Worm (Caenorhabditis elegans) whole organism, young adult: Measurements from ENCODE around the gene nhr-143.

Source experiments
- F10E7.11 ChIP-seq: sonication (generic microtip); optimal IDR thresholded peaks from 2 replicates; lab custom pipeline; 2017; ENCODE audit warnings: mild to moderate bottlenecking, missing genetic modification characterization, moderate library complexity, missing compliant biosample characterization
- F37B4.10 ChIP-seq: fragments of 200-800 bp; sonication (Bioruptor generic); IDR thresholded peaks from 2 replicates; pipeline ENCODE4 v1.3.6; 2022; ENCODE audit warnings: missing genetic modification characterization, missing compliant biosample characterization
- K11D2.4 ChIP-seq: fragments of 200-800 bp; sonication (Bioruptor generic); IDR thresholded peaks from 2 replicates; pipeline ENCODE4 v1.3.6; 2022; ENCODE audit warnings: missing genetic modification reagents, missing genetic modification characterization, missing compliant biosample characterization
- Y67H2A.10 ChIP-seq: fragments of 200-800 bp; sonication (Bioruptor generic); conservative IDR thresholded peaks from 2 replicates; pipeline ENCODE4 v1.3.6; 2022; ENCODE audit warnings: missing genetic modification reagents, missing genetic modification characterization, missing compliant biosample characterization
- ZK185.1 ChIP-seq: sonication (generic microtip); optimal IDR thresholded peaks from 2 replicates; lab custom pipeline; 2016; ENCODE audit warnings: mild to moderate bottlenecking, missing genetic modification characterization, missing compliant biosample characterization; ENCODE audit not compliant: poor library complexity, severe bottlenecking
- atf-7 ChIP-seq: sonication (generic microtip); optimal IDR thresholded peaks from 2 replicates; lab custom pipeline; 2017; ENCODE audit warnings: mild to moderate bottlenecking, missing genetic modification characterization, missing compliant biosample characterization
- attf-6 ChIP-seq: fragments of 200-800 bp; sonication (Bioruptor generic); IDR thresholded peaks from 2 replicates; pipeline ENCODE4 v1.3.6; 2022; ENCODE audit warnings: missing genetic modification reagents, missing genetic modification characterization, missing compliant biosample characterization
- ceh-40 ChIP-seq: fragments of 200-800 bp; sonication (Bioruptor generic); IDR thresholded peaks from 2 replicates; pipeline ENCODE4 v1.3.6; 2022; ENCODE audit warnings: missing genetic modification characterization, missing compliant biosample characterization
- dpff-1 ChIP-seq: sonication (generic microtip); optimal IDR thresholded peaks from 2 replicates; lab custom pipeline; 2017; ENCODE audit warnings: mild to moderate bottlenecking, missing genetic modification characterization, missing compliant biosample characterization
- dpl-1 ChIP-seq: fragments of 150-350 bp; optimal IDR thresholded peaks from 2 replicates; lab custom pipeline; 2014; ENCODE audit warnings: missing biosample characterization, missing genetic modification reagents, missing genetic modification characterization
- ets-4 ChIP-seq: fragments of 200-800 bp; sonication (Bioruptor generic); optimal IDR thresholded peaks from 2 replicates; lab custom pipeline; 2018; ENCODE audit warnings: mild to moderate bottlenecking, missing genetic modification characterization, missing compliant biosample characterization
- gei-17 ChIP-seq: fragments of 200-800 bp; sonication (Bioruptor generic); optimal IDR thresholded peaks from 2 replicates; lab custom pipeline; 2018; ENCODE audit warnings: mild to moderate bottlenecking, missing genetic modification characterization, missing compliant biosample characterization
- him-1 ChIP-seq: sonication (generic microtip); optimal IDR thresholded peaks from 2 replicates; lab custom pipeline; 2016; ENCODE audit warnings: missing genotype, missing genetic modification reagents, missing genetic modification characterization, missing compliant biosample characterization
- hlh-12 ChIP-seq: sonication (generic microtip); optimal IDR thresholded peaks from 2 replicates; lab custom pipeline; 2016; ENCODE audit warnings: missing genetic modification characterization, missing compliant biosample characterization
- hmg-1.2 ChIP-seq: fragments of 200-800 bp; sonication (Bioruptor generic); IDR thresholded peaks from 2 replicates; pipeline ENCODE4 v1.3.6; 2022; ENCODE audit warnings: missing genetic modification reagents, missing genetic modification characterization, missing compliant biosample characterization
- hsf-1 ChIP-seq: fragments of 200-800 bp; sonication (Bioruptor generic); IDR thresholded peaks from 2 replicates; pipeline ENCODE4 v1.3.6; 2022; ENCODE audit warnings: missing genetic modification reagents, missing genetic modification characterization, missing compliant biosample characterization
- let-607 ChIP-seq, 2 experiments: fragments of 200-800 bp in 1 of 2; sonication (Bioruptor generic) in 1 of 2; sonication (generic microtip) in 1 of 2; optimal IDR thresholded peaks; 2 replicates each; lab custom pipeline; 2016 to 2018; ENCODE audit warnings: mild to moderate bottlenecking in 2 of 2, missing compliant biosample characterization in 2 of 2, missing genetic modification characterization in 2 of 2, moderate library complexity in 2 of 2, missing genotype in 1 of 2
- lin-26 ChIP-seq: fragments of 200-800 bp; sonication (Bioruptor generic); IDR thresholded peaks from 2 replicates; pipeline ENCODE4 v1.3.6; 2022; ENCODE audit warnings: missing genetic modification reagents, missing genetic modification characterization, missing compliant biosample characterization
- lin-35 ChIP-seq, 3 experiments: fragments of 150-350 bp in 2 of 3; sonication (generic microtip) in 1 of 3; optimal IDR thresholded peaks; 2 replicates each; lab custom pipeline; 2014 to 2018; ENCODE audit warnings: missing biosample characterization in 3 of 3, missing genetic modification characterization in 3 of 3, missing genetic modification reagents in 3 of 3
- lin-40 ChIP-seq: sonication (generic microtip); optimal IDR thresholded peaks from 2 replicates; lab custom pipeline; 2016; ENCODE audit warnings: missing genetic modification characterization, mild to moderate bottlenecking, missing compliant biosample characterization, missing genotype, missing genetic modification reagents
- lsy-27 ChIP-seq: sonication (generic microtip); optimal IDR thresholded peaks from 2 replicates; lab custom pipeline; 2017; ENCODE audit warnings: missing genetic modification characterization, mild to moderate bottlenecking, missing compliant biosample characterization, antibody characterized with exemption, missing genotype, borderline replicate concordance; ENCODE audit not compliant: insufficient read depth
- madf-10 ChIP-seq: sonication (generic microtip); optimal IDR thresholded peaks from 2 replicates; lab custom pipeline; 2016; ENCODE audit warnings: mild to moderate bottlenecking, missing genetic modification characterization, missing compliant biosample characterization
- mcd-1 ChIP-seq: fragments of 200-800 bp; sonication (Bioruptor generic); IDR thresholded peaks from 2 replicates; pipeline ENCODE4 v1.3.6; 2022; ENCODE audit warnings: missing genetic modification reagents, missing genetic modification characterization, missing compliant biosample characterization
- nhr-80 ChIP-seq: sonication (generic microtip); optimal IDR thresholded peaks from 2 replicates; lab custom pipeline; 2016; ENCODE audit warnings: missing genetic modification characterization, missing compliant biosample characterization
- rcor-1 ChIP-seq: fragments of 200-800 bp; sonication (Bioruptor generic); IDR thresholded peaks from 2 replicates; pipeline ENCODE4 v1.3.6; 2022; ENCODE audit warnings: missing genetic modification reagents, missing genetic modification characterization, missing compliant biosample characterization
- sea-2 ChIP-seq: fragments of 200-800 bp; sonication (Bioruptor generic); IDR thresholded peaks from 2 replicates; pipeline ENCODE4 v1.3.6; 2022; ENCODE audit warnings: missing genetic modification characterization, missing compliant biosample characterization
- snpc-1.1 ChIP-seq: sonication (generic microtip); optimal IDR thresholded peaks from 2 replicates; lab custom pipeline; 2017; ENCODE audit warnings: missing genetic modification characterization, mild to moderate bottlenecking, missing compliant biosample characterization, antibody characterized with exemption, moderate library complexity, missing genotype, missing genetic modification reagents; ENCODE audit not compliant: insufficient read depth
- snpc-1.3 ChIP-seq: sonication (generic microtip); optimal IDR thresholded peaks from 2 replicates; lab custom pipeline; 2017; ENCODE audit warnings: missing genetic modification characterization, mild to moderate bottlenecking, missing compliant biosample characterization, antibody characterized with exemption, moderate library complexity, missing genotype, missing genetic modification reagents; ENCODE audit not compliant: insufficient read depth
- tlf-1 ChIP-seq: fragments of 200-800 bp; sonication (Bioruptor generic); optimal IDR thresholded peaks from 2 replicates; lab custom pipeline; 2018; ENCODE audit warnings: mild to moderate bottlenecking, missing genetic modification characterization, missing compliant biosample characterization
- ztf-18 ChIP-seq: sonication (generic microtip); optimal IDR thresholded peaks from 2 replicates; lab custom pipeline; 2016; ENCODE audit warnings: missing genotype, mild to moderate bottlenecking, missing genetic modification characterization, missing compliant biosample characterization
- ztf-26 ChIP-seq: sonication (generic microtip); optimal IDR thresholded peaks from 2 replicates; lab custom pipeline; 2017; ENCODE audit warnings: missing genetic modification characterization, missing compliant biosample characterization

Gene nhr-143

DNA sequence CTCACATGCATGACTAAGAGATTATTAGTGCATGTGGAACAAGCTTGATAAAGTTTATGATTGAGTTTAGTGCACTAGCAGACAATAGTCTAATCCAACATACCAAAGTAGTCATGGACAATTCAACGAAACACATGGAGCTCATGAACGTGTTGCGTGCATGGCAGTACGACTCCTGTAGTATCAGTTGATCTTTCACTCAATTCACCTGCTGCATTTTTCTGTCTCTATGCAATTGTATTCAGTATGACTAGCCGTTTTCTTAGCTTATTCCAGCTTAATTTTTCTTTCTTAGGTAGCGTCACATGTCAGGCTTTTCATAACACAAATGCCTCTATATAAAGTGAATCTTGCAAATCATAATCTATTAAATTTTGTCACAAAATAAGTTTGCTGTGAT is 28.6 kb upstream of the nhr-143 start, which contains the start of gene srx-1:
Gene srx-1, plus strand, starts transcription at position 382 of the 400 bp plus-strand sequence.
- TF ChIP-seq dpff-1, result no peak
- TF ChIP-seq ets-4 (GFP tag; lab: Kevin White, UChicago), result no peak
- TF ChIP-seq let-607 (tag; optimal IDR thresholded peaks at IDR 0.05; lab: Kevin White, UChicago), result no peak
- TF ChIP-seq lin-40 (tag; lab: Kevin White, UChicago), result no peak

DNA sequence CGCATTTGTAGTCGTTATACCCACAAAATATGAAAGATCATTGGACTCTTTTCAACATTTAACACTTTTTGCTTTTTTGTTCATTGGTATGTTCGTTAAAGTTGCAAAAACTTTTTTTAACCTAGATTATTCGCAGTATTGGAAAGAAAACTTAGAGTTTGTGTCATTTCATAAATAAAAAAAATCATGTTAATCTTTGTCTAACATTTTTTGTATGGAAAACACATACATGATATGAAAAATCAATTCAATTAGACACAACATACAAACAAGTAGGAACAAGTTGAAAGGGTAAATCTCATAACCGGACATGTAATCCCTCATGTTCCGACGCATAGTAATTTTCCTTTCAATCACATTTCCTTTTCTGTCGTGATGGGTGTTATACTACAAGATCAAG is 26.4 kb upstream of the nhr-143 start, which contains the start of gene F59E11.2:
Gene F59E11.2, plus strand, starts transcription at position 301 of the 400 bp plus-strand sequence.
- TF ChIP-seq gei-17 (GFP tag; lab: Kevin White, UChicago) (no peak), snpc-1.3 (tag; lab: Kevin White, UChicago) (no peak), ceh-40 (no peak), dpff-1 (no peak)
- TF ChIP-seq, all 124 proteins: peak for 0

DNA sequence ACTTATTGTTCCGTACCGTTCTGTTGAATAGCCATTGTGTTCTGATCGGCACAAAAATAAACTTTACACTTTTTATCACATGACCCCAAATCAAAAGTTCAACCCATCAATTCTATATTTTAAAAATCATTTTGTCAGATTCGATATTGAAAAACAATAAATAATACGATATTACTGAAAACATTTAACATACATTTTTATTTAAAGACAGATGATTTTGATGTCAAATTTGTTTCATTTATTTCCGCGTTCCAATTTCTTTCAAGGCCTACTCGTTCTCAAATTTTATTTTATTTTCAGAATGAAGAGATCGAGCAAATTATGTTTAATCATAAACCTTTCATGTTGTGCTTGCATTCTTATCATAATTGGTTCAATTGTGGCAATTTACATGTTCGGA is 20.1 kb upstream of the nhr-143 start, which contains the start of gene F59E11.5:
Gene F59E11.5, plus strand, starts transcription at position 301 of the 400 bp plus-strand sequence.
- TF ChIP-seq madf-10 (tag; lab: Kevin White, UChicago), result no peak
- no peak for TF ChIP-seq ceh-40
- no peak for TF ChIP-seq rcor-1
- no peak for TF ChIP-seq let-607 (tag; optimal IDR thresholded peaks at IDR 0.05; lab: Kevin White, UChicago)
- no peak for TF ChIP-seq lin-35 (GFP tag; optimal IDR thresholded peaks at IDR 0.05; lab: Kevin White, UChicago)
- no peak for TF ChIP-seq K11D2.4 (GFP tag; lab: Robert Waterston, UW)
- no peak for TF ChIP-seq tlf-1 (GFP tag; lab: Kevin White, UChicago)
- TF ChIP-seq lin-26, result no peak
- no peak for TF ChIP-seq dpff-1

DNA sequence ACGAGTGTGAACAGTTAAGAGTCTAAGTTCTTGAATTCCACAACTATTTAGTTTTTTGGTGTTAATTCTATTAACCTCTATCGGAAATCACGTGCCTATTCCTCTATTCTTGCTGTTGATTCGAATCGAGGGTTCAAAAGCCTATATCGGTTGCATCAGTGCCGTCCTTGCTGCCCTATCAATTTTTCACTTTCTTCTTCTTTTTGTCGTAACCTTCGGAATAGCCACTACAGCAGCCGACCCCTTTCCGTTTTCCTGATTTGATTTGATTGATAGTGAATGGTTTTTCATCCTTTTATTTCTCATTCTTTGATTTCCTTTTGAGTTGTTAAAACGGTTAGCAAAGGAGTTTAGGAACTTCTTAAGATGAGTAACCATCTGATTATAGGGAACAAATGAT is 19.5 kb upstream of the nhr-143 start:
- no peak for TF ChIP-seq F10E7.11 (tag; lab: Kevin White, UChicago)
- no peak for TF ChIP-seq ztf-18 (tag; lab: Kevin White, UChicago)
- no peak for TF ChIP-seq F37B4.10 (GFP tag; lab: Robert Waterston, UW)
- TF ChIP-seq ztf-26, result no peak
- TF ChIP-seq hlh-12, result no peak
- no peak for TF ChIP-seq nhr-80 (tag; lab: Kevin White, UChicago)
- TF ChIP-seq mcd-1 (GFP tag; lab: Robert Waterston, UW), result no peak
- TF ChIP-seq sea-2 (GFP tag; lab: Robert Waterston, UW), result no peak
- TF ChIP-seq, all 124 proteins: peak for 0

DNA sequence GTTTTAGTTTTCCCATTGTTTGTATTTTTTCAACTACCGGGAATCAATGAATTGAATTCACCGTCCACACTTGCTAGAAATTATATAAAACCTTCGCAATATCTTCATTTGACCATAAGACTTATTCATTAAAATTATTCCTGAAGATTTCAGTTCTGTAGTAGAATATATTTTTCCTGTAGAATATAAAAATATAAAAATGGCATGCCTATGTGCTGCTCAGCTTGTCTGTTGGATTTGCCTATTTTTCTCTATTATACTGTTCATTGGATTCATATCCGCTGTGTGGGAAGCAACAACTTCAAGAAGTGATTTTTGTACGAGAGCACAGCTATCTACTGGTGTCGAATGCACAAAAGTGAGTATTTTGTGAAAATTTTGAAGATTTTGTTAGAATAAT is 16.9 kb upstream of the nhr-143 start, which contains the start of gene F59E11.6:
Gene F59E11.6, plus strand, starts transcription at position 111 of the 400 bp plus-strand sequence.
- TF ChIP-seq attf-6 (GFP tag; lab: Robert Waterston, UW), result no peak
- TF ChIP-seq let-607 (tag; optimal IDR thresholded peaks at IDR 0.05; lab: Kevin White, UChicago), result no peak
- no peak for TF ChIP-seq F37B4.10 (GFP tag; lab: Robert Waterston, UW)
- no peak for TF ChIP-seq him-1 (tag; lab: Kevin White, UChicago)
- TF ChIP-seq hsf-1 (GFP tag; lab: Robert Waterston, UW), result no peak
- TF ChIP-seq lsy-27 (tag; lab: Kevin White, UChicago), result no peak

DNA sequence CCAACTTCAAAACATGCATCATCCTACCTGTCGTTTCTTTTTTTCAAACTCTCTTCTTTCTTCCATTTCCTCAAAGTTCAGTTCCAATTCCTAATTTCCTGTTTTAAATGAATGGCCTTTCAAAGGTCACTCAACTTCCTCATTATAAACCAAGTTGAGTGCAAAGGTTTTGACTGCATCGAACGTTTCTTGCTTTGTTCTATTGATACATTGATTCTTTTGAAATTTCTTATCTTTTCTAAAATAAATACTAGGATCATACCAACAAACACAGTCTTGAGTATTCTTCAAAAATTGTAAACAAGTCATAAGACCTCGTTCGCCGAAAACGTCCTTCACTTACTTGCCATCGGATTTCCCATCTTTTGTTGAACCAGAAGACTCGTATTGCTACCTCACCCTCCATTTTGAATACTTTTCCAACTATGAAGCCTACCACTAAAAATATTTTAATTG is 15.5 kb upstream of the nhr-143 start, which contains the start of gene F59E11.7:
Gene F59E11.7, plus strand, starts transcription at position 51 of the 456 bp plus-strand sequence.
- TF ChIP-seq snpc-1.1 (tag; lab: Kevin White, UChicago), result no peak
- TF ChIP-seq dpl-1 (GFP tag; lab: Kevin White, UChicago), result no peak
- no peak for TF ChIP-seq atf-7
- TF ChIP-seq ZK185.1, result no peak
- no peak for TF ChIP-seq hmg-1.2
- TF ChIP-seq Y67H2A.10, result no peak
- TF ChIP-seq ztf-18 (tag; lab: Kevin White, UChicago), result no peak
